Fruit fly (Drosophila melanogaster): ENCODE measurements around the gene CG33181.

- no peak for TF ChIP-seq Eip93F (GFP tag; optimal IDR thresholded peaks at IDR 0.05)
- no peak for TF ChIP-seq ss (GFP tag; optimal IDR thresholded peaks at IDR 0.05)
- TF ChIP-seq CG10669 (GFP tag; optimal IDR thresholded peaks at IDR 0.05) = no peak
- no peak for TF ChIP-seq spab (GFP tag; optimal IDR thresholded peaks at IDR 0.05)
Measured at dm6 chrX:8475657-8476056, 13.5 kb upstream of the CG33181 start.

All from whole organism, prepupa.